Worm (Caenorhabditis elegans): ENCODE results near the gene nlp-80.

- TF ChIP-seq gmeb-1 (tag; optimal IDR thresholded peaks at IDR 0.05) (no peak), dmd-4 (tag; optimal IDR thresholded peaks at IDR 0.05) (no peak), nhr-11 (tag; optimal IDR thresholded peaks at IDR 0.05) (no peak), ztf-11 (tag; optimal IDR thresholded peaks at IDR 0.05) (no peak), lin-39 (tag; optimal IDR thresholded peaks at IDR 0.05) (no peak), egl-27 (tag; optimal IDR thresholded peaks at IDR 0.05) (no peak), R02D3.7 (tag; optimal IDR thresholded peaks at IDR 0.05) (no peak), ama-1 (optimal IDR thresholded peaks at IDR 0.05) (no peak), nhr-12 (tag; optimal IDR thresholded peaks at IDR 0.05) (no peak), unc-62 (GFP tag; optimal IDR thresholded peaks at IDR 0.05) (no peak), nhr-77 (tag; optimal IDR thresholded peaks at IDR 0.05) (no peak)
Observed at ce11 chrV:11071453-11071852, 6.0 kb upstream of the nlp-80 start.

All from whole organism, L2 larva.